Fruit fly (Drosophila melanogaster): ENCODE results near the gene Ugt37A1.

DNA sequence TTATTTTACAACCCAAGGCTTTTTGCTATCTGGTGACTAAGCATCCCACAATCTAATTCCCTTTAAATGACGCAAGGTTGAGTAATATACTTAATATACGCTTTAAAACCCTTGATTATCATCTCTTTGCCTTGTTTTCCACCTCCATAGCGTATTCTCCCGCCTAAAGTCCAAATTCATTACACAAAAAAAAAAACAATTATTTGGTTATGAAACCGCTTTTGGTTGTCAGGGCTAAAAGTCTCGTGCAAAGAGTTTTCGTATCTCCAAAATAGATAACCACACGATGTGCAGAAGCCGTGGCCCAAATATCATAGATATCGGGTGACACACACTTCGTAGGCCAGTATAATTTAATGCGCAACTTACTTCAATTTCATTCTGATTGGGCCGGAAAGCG lies 48.5 kb downstream of the Ugt37A1 start:
- TF ChIP-seq EcR (GFP tag; optimal IDR thresholded peaks at IDR 0.05): no peak
- TF ChIP-seq Dll (optimal IDR thresholded peaks at IDR 0.05): no peak
- no peak for TF ChIP-seq psq (optimal IDR thresholded peaks at IDR 0.05)
- no peak for TF ChIP-seq CG8478 (optimal IDR thresholded peaks at IDR 0.05)
- no peak for TF ChIP-seq usp (GFP tag; optimal IDR thresholded peaks at IDR 0.05)
- TF ChIP-seq pan (optimal IDR thresholded peaks at IDR 0.05): no peak
